Fruit fly (Drosophila melanogaster) whole organism: Measurements from ENCODE around the gene Usp8.

ENCODE experiments used
- CG8478 ChIP-seq: fragments of >200 bp; optimal IDR thresholded peaks from 2 replicates; lab custom pipeline; 2018; ENCODE audit warnings: inconsistent platforms
- Dll ChIP-seq: fragments of >200 bp; optimal IDR thresholded peaks from 2 replicates; lab custom pipeline; 2017
- EcR ChIP-seq, 2 experiments: fragments of >200 bp; optimal IDR thresholded peaks; 2 replicates each; lab custom pipeline; 2017; ENCODE audit warnings: missing biosample characterization in 2 of 2, missing genetic modification characterization in 2 of 2, missing genetic modification reagents in 2 of 2
- pan ChIP-seq: fragments of >200 bp; optimal IDR thresholded peaks from 2 replicates; lab custom pipeline; 2017
- psq ChIP-seq: fragments of >200 bp; optimal IDR thresholded peaks from 2 replicates; lab custom pipeline; 2017
- usp ChIP-seq: fragments of >200 bp; optimal IDR thresholded peaks from 2 replicates; lab custom pipeline; 2017; ENCODE audit warnings: missing biosample characterization, missing genetic modification characterization, mixed read lengths

Gene Usp8

DNA sequence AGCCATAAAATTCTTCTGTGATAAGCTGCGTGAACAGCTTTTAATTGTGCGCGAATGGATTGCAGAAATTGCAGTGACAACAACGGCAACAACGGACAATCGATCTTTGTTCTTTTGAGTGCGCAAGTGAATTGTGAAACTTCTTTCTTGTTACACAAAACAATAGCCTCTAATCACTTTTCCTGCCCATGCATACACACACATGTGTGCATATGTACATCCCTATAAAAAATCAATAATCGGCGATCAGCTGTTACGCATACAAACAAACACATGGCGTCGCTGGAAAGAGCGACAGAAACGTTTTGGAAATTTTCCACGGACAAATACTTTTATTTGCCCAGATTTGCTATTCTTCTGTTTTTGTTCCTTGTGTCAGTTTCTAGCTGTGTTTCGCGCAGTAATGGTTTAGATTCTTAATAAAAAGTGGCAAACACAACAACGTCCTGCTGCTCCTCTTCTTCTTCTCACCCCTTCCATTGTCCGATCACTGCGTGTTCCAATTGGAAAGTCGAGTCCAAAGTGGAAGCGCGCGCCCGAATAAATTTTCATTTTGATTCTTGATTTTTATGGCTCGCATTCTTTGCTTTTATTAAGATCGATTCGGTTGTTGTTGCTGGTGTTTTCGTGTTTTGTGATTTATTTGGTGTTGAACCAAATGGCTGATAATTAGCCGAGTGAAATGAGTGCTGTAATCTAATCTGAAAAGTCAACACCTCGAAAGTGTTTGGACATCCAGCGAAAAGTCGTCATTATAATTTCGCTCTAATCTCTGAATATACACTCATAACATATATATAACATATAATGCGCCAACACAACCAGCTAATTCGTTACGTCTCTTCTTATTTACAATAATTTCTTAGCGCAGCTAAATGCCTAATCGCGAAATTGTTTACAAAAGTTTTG lies 22.8 kb downstream of the Usp8 start:
- TF ChIP-seq psq (no peak), Dll (lab: Kevin White, UChicago) (no peak), usp (no peak), EcR (GFP tag; optimal IDR thresholded peaks at IDR 0.05; lab: Kevin White, UChicago) (no peak), pan (no peak), CG8478 (no peak)

dm6 chr3R:21158643-21159042 lies 24.6 kb downstream of the Usp8 start:
- TF ChIP-seq CG8478 (no peak), usp (no peak), psq (no peak), Dll (lab: Kevin White, UChicago) (no peak), EcR (GFP tag; optimal IDR thresholded peaks at IDR 0.05; lab: Kevin White, UChicago) (no peak), pan (no peak)

DNA sequence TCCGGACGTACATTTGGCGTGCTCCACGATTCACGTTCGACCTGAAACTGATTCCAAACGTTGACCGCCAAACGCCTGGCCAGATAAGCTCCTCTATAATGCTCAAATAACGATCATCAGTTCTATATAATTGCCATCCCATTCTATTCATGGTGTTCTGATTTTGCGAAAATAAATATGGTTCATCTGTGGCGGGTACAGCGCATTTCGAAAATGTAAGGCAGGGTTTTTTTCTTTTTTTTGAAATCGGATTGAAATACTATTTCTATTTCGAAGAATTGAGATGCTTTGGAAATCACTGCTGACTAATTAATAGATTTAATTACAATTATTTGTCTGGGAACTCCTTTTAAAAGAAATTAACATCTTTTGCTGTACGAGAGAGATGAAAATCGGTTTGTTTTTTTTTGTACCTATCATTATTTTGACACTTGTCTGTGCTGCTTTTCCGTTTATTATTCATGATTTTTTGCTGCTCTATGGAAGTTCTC lies 27.0 kb downstream of the Usp8 start, which contains the start of gene cDIP:
Gene cDIP, minus strand, starts transcription at position 51 of the 491 bp plus-strand sequence.
- TF ChIP-seq pan (no peak), psq (no peak), EcR (GFP tag; optimal IDR thresholded peaks at IDR 0.05; lab: Kevin White, UChicago) (no peak), CG8478 (no peak)

dm6 chr3R:21161620-21162029 lies 27.6 kb downstream of the Usp8 start:
- no peak for TF ChIP-seq CG8478
- no peak for TF ChIP-seq EcR (GFP tag; optimal IDR thresholded peaks at IDR 0.05; lab: Kevin White, UChicago)
- no peak for TF ChIP-seq psq

dm6 chr3R:21163318-21163828 lies 29.3 kb downstream of the Usp8 start, which contains the start of gene CG5810:
TSS of gene CG5810 (plus strand) at chr3R:21163778.
- TF ChIP-seq CG8478, result no peak
- no peak for TF ChIP-seq pan
- TF ChIP-seq usp, result no peak
- no peak for TF ChIP-seq EcR (GFP tag; optimal IDR thresholded peaks at IDR 0.05; lab: Kevin White, UChicago)
- TF ChIP-seq psq, result no peak
- no peak for TF ChIP-seq Dll (lab: Kevin White, UChicago)

dm6 chr3R:21168105-21168504 lies 34.0 kb downstream of the Usp8 start, which contains the start of gene Snmp1:
TSS of gene Snmp1 (minus strand) at chr3R:21168205.
- TF ChIP-seq CG8478 (no peak), pan (no peak), psq (no peak), EcR (GFP tag; optimal IDR thresholded peaks at IDR 0.05; lab: Kevin White, UChicago) (no peak), usp (no peak), Dll (lab: Kevin White, UChicago) (no peak)

DNA sequence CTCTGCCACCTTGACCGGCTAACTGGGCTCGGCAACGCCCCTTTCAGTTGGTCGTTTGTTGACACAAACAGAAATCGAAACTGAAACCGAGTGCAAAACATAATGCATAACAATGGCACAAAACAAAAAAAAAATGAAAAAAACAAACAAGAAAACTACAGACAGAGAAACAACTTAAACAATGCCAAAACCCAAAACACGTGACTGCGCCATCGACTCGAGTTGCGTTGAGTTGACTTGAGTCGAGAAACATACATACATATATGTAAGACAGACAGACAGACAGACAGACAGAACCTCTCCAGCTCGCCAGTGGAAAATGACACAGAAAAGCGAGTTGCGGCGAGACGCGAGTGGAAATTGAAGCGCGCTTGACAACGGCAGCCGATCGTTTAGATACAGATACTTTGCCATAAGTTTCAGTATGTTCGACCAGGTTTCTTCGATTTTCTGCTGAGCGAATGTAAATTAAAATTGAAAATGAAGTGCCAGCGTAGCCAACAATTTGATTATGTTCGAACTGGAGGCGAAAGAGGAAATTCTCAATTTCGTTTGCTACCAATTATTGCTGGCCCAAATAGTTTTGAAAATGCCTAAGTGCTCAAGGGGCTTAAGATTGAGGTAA lies 35.6 kb downstream of the Usp8 start:
- no peak for TF ChIP-seq EcR (GFP tag; optimal IDR thresholded peaks at IDR 0.05; lab: Kevin White, UChicago)
- TF ChIP-seq pan, result no peak
- TF ChIP-seq CG8478, result no peak
- no peak for TF ChIP-seq Dll (lab: Kevin White, UChicago)
- no peak for TF ChIP-seq usp
- TF ChIP-seq psq, result no peak

dm6 chr3R:21176663-21177145 lies 42.6 kb downstream of the Usp8 start:
- no peak for TF ChIP-seq CG8478
- TF ChIP-seq Dll (lab: Kevin White, UChicago), result no peak
- no peak for TF ChIP-seq pan
- TF ChIP-seq usp, result no peak
- no peak for TF ChIP-seq psq

DNA sequence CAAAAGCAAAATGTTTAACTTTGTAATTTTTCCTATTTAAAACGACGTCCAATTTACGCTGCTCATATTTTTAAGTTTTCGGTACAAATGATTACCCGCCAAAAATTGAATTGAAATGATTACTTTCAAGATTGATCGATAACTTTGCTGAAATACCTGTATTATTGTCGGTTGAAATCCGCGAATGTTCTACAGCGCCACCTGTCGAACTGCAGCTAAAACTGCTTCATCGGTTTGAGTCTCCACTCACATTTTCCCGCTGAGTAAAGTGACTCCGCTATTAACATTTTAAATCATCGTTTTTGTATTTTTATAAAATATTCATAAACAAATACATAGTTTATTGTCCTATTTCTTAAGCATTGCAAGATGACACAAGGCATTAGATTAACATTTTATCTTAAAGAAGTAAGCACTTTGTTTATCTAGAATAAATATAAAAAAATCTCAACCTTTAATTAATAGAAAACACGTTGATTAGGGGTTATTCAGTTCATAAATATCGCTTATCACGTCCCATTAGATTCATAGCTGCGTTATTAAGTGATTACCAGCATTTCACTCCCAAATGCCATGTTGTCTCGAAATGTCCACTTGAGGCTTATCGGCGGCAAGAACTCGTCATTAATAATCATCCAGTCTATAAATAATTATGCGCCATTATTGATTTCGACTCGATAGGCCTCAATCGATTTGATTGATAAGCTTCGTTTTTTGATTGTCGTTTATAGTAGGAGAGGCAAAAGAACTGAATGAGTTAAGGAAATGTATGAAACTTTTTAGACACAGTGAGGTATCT lies 45.7 kb downstream of the Usp8 start:
- TF ChIP-seq pan (no peak), psq (no peak), EcR (GFP tag; optimal IDR thresholded peaks at IDR 0.05; lab: Kevin White, UChicago) (no peak), Dll (lab: Kevin White, UChicago) (no peak), CG8478 (no peak), usp (no peak)

dm6 chr3R:21180391-21180796 lies 46.3 kb downstream of the Usp8 start:
- no peak for TF ChIP-seq CG8478
- TF ChIP-seq Dll (lab: Kevin White, UChicago), result no peak
- TF ChIP-seq usp, result no peak

dm6 chr3R:21181957-21182356 lies 47.9 kb downstream of the Usp8 start:
- no peak for TF ChIP-seq usp
- TF ChIP-seq Dll (lab: Kevin White, UChicago), result no peak
- no peak for TF ChIP-seq EcR (GFP tag; optimal IDR thresholded peaks at IDR 0.05; lab: Kevin White, UChicago)
- no peak for TF ChIP-seq psq
- no peak for TF ChIP-seq CG8478
- no peak for TF ChIP-seq pan

DNA sequence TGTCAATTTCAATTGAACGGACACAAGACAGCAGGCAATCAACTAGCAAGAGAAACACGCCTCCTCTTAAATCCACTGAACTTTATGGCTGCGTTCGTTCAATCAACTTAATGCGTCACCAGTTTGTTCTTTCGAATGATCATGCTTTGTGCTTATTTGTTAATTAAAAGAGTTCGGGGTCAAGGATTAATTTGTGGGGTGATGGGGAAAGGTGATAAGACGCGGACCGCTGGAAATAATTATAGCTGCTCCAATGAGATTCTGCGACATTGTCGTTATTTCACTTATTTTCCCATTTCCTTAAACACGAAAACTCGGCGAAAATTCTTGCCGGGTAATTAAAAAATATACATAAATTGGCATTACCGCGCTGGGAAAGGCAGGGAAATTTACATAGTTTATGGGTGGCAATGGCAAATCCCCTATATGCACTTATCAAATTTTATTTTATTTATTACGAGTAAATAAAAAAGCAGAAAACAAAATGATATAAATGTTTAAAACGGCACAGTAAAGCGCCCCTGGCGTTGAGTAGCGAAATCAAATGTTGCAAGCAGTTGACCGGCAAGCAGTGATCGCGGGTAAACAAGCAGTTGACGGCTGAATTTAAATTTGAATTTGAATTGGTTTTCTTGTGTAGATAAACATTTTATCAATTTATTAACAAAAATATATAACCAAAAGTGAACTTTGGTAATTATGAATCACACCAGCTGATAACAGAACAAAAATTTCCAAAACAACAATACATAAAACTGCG lies 50.5 kb downstream of the Usp8 start:
- TF ChIP-seq psq (no peak), usp (no peak), CG8478 (no peak), pan (no peak), Dll (lab: Kevin White, UChicago) (no peak)
